Worm (Caenorhabditis elegans) whole organism, mixed stage, embryonic: ENCODE measurements around the gene W10G11.1.

Source experiments
- bed-3 ChIP-seq: fragments of 200-800 bp; sonication (Bioruptor generic); optimal IDR thresholded peaks from 3 replicates; lab custom pipeline; 2018; ENCODE audit warnings: mild to moderate bottlenecking, missing genetic modification characterization, moderate library complexity, missing compliant biosample characterization
- blmp-1 ChIP-seq: fragments of 150-350 bp; optimal IDR thresholded peaks from 2 replicates; lab custom pipeline; 2014; ENCODE audit warnings: missing biosample characterization, missing genetic modification characterization
- ceh-39 ChIP-seq: fragments of 150-350 bp; optimal IDR thresholded peaks from 2 replicates; lab custom pipeline; 2014; ENCODE audit warnings: missing biosample characterization, missing genetic modification characterization
- ceh-83 ChIP-seq: fragments of 200-800 bp; sonication (Bioruptor generic); optimal IDR thresholded peaks from 2 replicates; lab custom pipeline; 2018; ENCODE audit warnings: mild to moderate bottlenecking, missing genetic modification characterization, missing compliant biosample characterization
- ces-1 ChIP-seq: fragments of 150-350 bp; optimal IDR thresholded peaks from 2 replicates; lab custom pipeline; 2014; ENCODE audit warnings: missing biosample characterization, missing genetic modification reagents, missing genetic modification characterization
- cnd-1 ChIP-seq: fragments of 200-800 bp; sonication (Bioruptor generic); optimal IDR thresholded peaks from 2 replicates; lab custom pipeline; 2018; ENCODE audit warnings: mild to moderate bottlenecking, missing genetic modification characterization, missing compliant biosample characterization
- elt-3 ChIP-seq: fragments of 150-350 bp; optimal IDR thresholded peaks from 2 replicates; lab custom pipeline; 2014; ENCODE audit warnings: missing biosample characterization, missing genetic modification characterization
- flh-1 ChIP-seq: fragments of 200-800 bp; sonication (Bioruptor generic); optimal IDR thresholded peaks from 2 replicates; lab custom pipeline; 2018; ENCODE audit warnings: mild to moderate bottlenecking, missing genetic modification characterization, moderate library complexity, missing compliant biosample characterization
- ham-2 ChIP-seq: fragments of 200-800 bp; sonication (Bioruptor generic); optimal IDR thresholded peaks from 2 replicates; lab custom pipeline; 2018; ENCODE audit warnings: mild to moderate bottlenecking, missing genetic modification characterization, missing compliant biosample characterization
- hlh-1 ChIP-seq: fragments of 150-350 bp; optimal IDR thresholded peaks from 2 replicates; lab custom pipeline; 2014; ENCODE audit warnings: missing biosample characterization, missing genetic modification reagents, missing genetic modification characterization
- lin-13 ChIP-seq: fragments of 150-350 bp; optimal IDR thresholded peaks from 2 replicates; lab custom pipeline; 2014; ENCODE audit warnings: missing biosample characterization, missing genetic modification characterization
- lin-32 ChIP-seq: fragments of 200-800 bp; sonication (Bioruptor generic); optimal IDR thresholded peaks from 2 replicates; lab custom pipeline; 2018; ENCODE audit warnings: mild to moderate bottlenecking, missing genetic modification characterization, missing compliant biosample characterization
- lsy-2 ChIP-seq: fragments of 150-350 bp; optimal IDR thresholded peaks from 2 replicates; lab custom pipeline; 2014; ENCODE audit warnings: missing biosample characterization, missing genetic modification characterization
- mab-5 ChIP-seq: fragments of 150-350 bp; optimal IDR thresholded peaks from 2 replicates; lab custom pipeline; 2014; ENCODE audit warnings: missing biosample characterization, missing genetic modification characterization
- mep-1 ChIP-seq: fragments of 150-350 bp; optimal IDR thresholded peaks from 2 replicates; lab custom pipeline; 2017; ENCODE audit warnings: missing biosample characterization, missing genetic modification reagents, missing genetic modification characterization, inconsistent platforms
- mls-2 ChIP-seq: sonication (generic microtip); optimal IDR thresholded peaks from 2 replicates; lab custom pipeline; 2016; ENCODE audit warnings: mild to moderate bottlenecking, missing genetic modification characterization, moderate library complexity, missing compliant biosample characterization
- nhr-12 ChIP-seq: fragments of 150-350 bp; optimal IDR thresholded peaks from 2 replicates; lab custom pipeline; 2014; ENCODE audit warnings: missing biosample characterization, missing genetic modification characterization
- nhr-237 ChIP-seq: fragments of 150-350 bp; optimal IDR thresholded peaks from 2 replicates; lab custom pipeline; 2014; ENCODE audit warnings: missing biosample characterization, missing genetic modification characterization
- nhr-28 ChIP-seq: fragments of 150-350 bp; optimal IDR thresholded peaks from 2 replicates; lab custom pipeline; 2014; ENCODE audit warnings: missing biosample characterization, missing genetic modification characterization
- nhr-76 ChIP-seq: sonication (generic microtip); optimal IDR thresholded peaks from 2 replicates; lab custom pipeline; 2017; ENCODE audit warnings: missing biosample characterization, missing genetic modification characterization
- pha-4 ChIP-seq: fragments of 150-350 bp; optimal IDR thresholded peaks from 2 replicates; lab custom pipeline; 2018; ENCODE audit warnings: missing biosample characterization, missing genetic modification reagents, missing genetic modification characterization
- sem-2 ChIP-seq: fragments of 200-800 bp; sonication (Bioruptor generic); optimal IDR thresholded peaks from 2 replicates; lab custom pipeline; 2018; ENCODE audit warnings: mild to moderate bottlenecking, missing genetic modification characterization, missing compliant biosample characterization
- snpc-4 ChIP-seq: fragments of 150-350 bp; optimal IDR thresholded peaks from 2 replicates; lab custom pipeline; 2014; ENCODE audit warnings: missing biosample characterization, missing genetic modification characterization
- sptf-1 ChIP-seq: sonication (generic microtip); optimal IDR thresholded peaks from 2 replicates; lab custom pipeline; 2017; ENCODE audit warnings: mild to moderate bottlenecking, missing genetic modification characterization, moderate library complexity, missing compliant biosample characterization
- tbx-8 ChIP-seq: fragments of 200-800 bp; sonication (Bioruptor generic); optimal IDR thresholded peaks from 2 replicates; lab custom pipeline; 2018; ENCODE audit warnings: mild to moderate bottlenecking, missing genetic modification characterization, moderate library complexity, missing compliant biosample characterization
- unc-120 ChIP-seq: sonication (generic microtip); optimal IDR thresholded peaks from 2 replicates; lab custom pipeline; 2017; ENCODE audit warnings: missing genetic modification characterization, missing compliant biosample characterization; ENCODE audit not compliant: poor library complexity, severe bottlenecking
- unc-39 ChIP-seq: fragments of 150-350 bp; optimal IDR thresholded peaks from 2 replicates; lab custom pipeline; 2014; ENCODE audit warnings: missing biosample characterization, missing genetic modification characterization
- unc-62 ChIP-seq: fragments of 150-350 bp; optimal IDR thresholded peaks from 2 replicates; lab custom pipeline; 2014; ENCODE audit warnings: missing biosample characterization, missing genetic modification reagents, missing genetic modification characterization
- ztf-11 ChIP-seq: fragments of 150-350 bp; optimal IDR thresholded peaks from 2 replicates; lab custom pipeline; 2014; ENCODE audit warnings: missing biosample characterization, missing genetic modification characterization

W10G11.1 gene

ce11 chrII:3540151-3540550 is 20.3 kb downstream of the W10G11.1 start:
- TF ChIP-seq mab-5 (tag; lab: Kevin White, UChicago) (no peak), mep-1 (tag; lab: Kevin White, UChicago) (no peak), hlh-1 (tag; lab: Kevin White, UChicago) (no peak), nhr-28 (tag; lab: Kevin White, UChicago) (no peak), nhr-76 (tag; lab: Kevin White, UChicago) (no peak), sem-2 (no peak), ceh-83 (GFP tag; lab: Kevin White, UChicago) (no peak), lin-32 (GFP tag; lab: Kevin White, UChicago) (no peak), cnd-1 (tag; lab: Kevin White, UChicago) (no peak)

- no peak for TF ChIP-seq snpc-4 (tag; lab: Kevin White, UChicago)
- no peak for TF ChIP-seq cnd-1 (tag; lab: Kevin White, UChicago)
- TF ChIP-seq tbx-8 (GFP tag; lab: Kevin White, UChicago): no peak
- no peak for TF ChIP-seq ceh-39
- no peak for TF ChIP-seq sem-2
- no peak for TF ChIP-seq pha-4
- no peak for TF ChIP-seq lin-13 (tag; lab: Kevin White, UChicago)
- no peak for TF ChIP-seq mls-2 (tag; lab: Kevin White, UChicago)
- no peak for TF ChIP-seq ztf-11
- no peak for TF ChIP-seq elt-3 (tag; lab: Kevin White, UChicago)
Observed at ce11 chrII:3528256-3528655, 32.2 kb downstream of the W10G11.1 start, which contains the start of gene ncs-6. TSS of gene ncs-6 (minus strand) at chrII:3528516.

ce11 chrII:3527460-3527859 is 33.0 kb downstream of the W10G11.1 start:
- TF ChIP-seq nhr-12 (no peak), unc-39 (no peak), unc-120 (tag; lab: Kevin White, UChicago) (no peak), bed-3 (no peak), sptf-1 (tag; lab: Kevin White, UChicago) (no peak), lin-13 (tag; lab: Kevin White, UChicago) (no peak), nhr-76 (tag; lab: Kevin White, UChicago) (no peak), nhr-28 (tag; lab: Kevin White, UChicago) (no peak), ham-2 (GFP tag; lab: Kevin White, UChicago) (no peak)

- TF ChIP-seq mls-2 (tag; lab: Kevin White, UChicago) (no peak), cnd-1 (tag; lab: Kevin White, UChicago) (no peak), lin-13 (tag; lab: Kevin White, UChicago) (no peak), unc-39 (no peak), lin-32 (GFP tag; lab: Kevin White, UChicago) (no peak), unc-62 (GFP tag; lab: Kevin White, UChicago) (no peak), ces-1 (GFP tag; lab: Kevin White, UChicago) (no peak), ceh-83 (GFP tag; lab: Kevin White, UChicago) (no peak), nhr-28 (tag; lab: Kevin White, UChicago) (no peak), blmp-1 (tag; lab: Kevin White, UChicago) (no peak), nhr-237 (tag; lab: Kevin White, UChicago) (no peak), sem-2 (no peak), tbx-8 (GFP tag; lab: Kevin White, UChicago) (no peak), nhr-76 (tag; lab: Kevin White, UChicago) (no peak), unc-120 (tag; lab: Kevin White, UChicago) (no peak), nhr-12 (no peak), flh-1 (GFP tag; lab: Kevin White, UChicago) (no peak), hlh-1 (tag; lab: Kevin White, UChicago) (no peak)
Observed at ce11 chrII:3524097-3524496, 36.4 kb downstream of the W10G11.1 start, which contains the start of gene col-72. TSS of gene col-72 (minus strand) at chrII:3524197.

- TF ChIP-seq mep-1 (tag; lab: Kevin White, UChicago) (peak; percentile 70), ham-2 (GFP tag; lab: Kevin White, UChicago) (peak; percentile 20), lsy-2 (tag; lab: Kevin White, UChicago) (peak; percentile 93), nhr-237 (tag; lab: Kevin White, UChicago) (peak; percentile 64), ces-1 (GFP tag; lab: Kevin White, UChicago) (peak; percentile 21)
Observed at ce11 chrII:3523547-3523946, 36.9 kb downstream of the W10G11.1 start.
